Fruit fly (Drosophila melanogaster) whole organism, embryonic: ENCODE measurements around the gene CG33281.

Experiments used
- ATbp ChIP-seq: fragments of 200-800 bp; sonication (Bioruptor generic); optimal IDR thresholded peaks from 2 replicates; lab custom pipeline; 2017; ENCODE audit warnings: missing biosample characterization, mild to moderate bottlenecking, missing genetic modification characterization, missing genetic modification reagents
- Abd-B ChIP-seq: fragments of 200-800 bp; sonication (Bioruptor generic); optimal IDR thresholded peaks from 2 replicates; lab custom pipeline; 2018; ENCODE audit warnings: missing biosample characterization, mild to moderate bottlenecking, missing genetic modification characterization, moderate library complexity
- Atf-2 ChIP-seq: fragments of 200-800 bp; sonication (Bioruptor generic); optimal IDR thresholded peaks from 2 replicates; lab custom pipeline; 2016; ENCODE audit warnings: missing biosample characterization, missing genetic modification characterization
- Atf6 ChIP-seq: fragments of 200-800 bp; sonication (Bioruptor generic); IDR thresholded peaks from 2 replicates; pipeline ENCODE4 v1.3.6; 2022; ENCODE audit warnings: missing biosample characterization, missing genetic modification characterization
- CG11504 ChIP-seq: fragments of 200-800 bp; sonication (Bioruptor generic); optimal IDR thresholded peaks from 3 replicates; lab custom pipeline; 2019; ENCODE audit warnings: missing biosample characterization, mild to moderate bottlenecking, missing genetic modification characterization, moderate library complexity
- CG12769 ChIP-seq: fragments of 200-800 bp; sonication (Bioruptor generic); optimal IDR thresholded peaks from 2 replicates; lab custom pipeline; 2019; ENCODE audit warnings: missing biosample characterization, mild to moderate bottlenecking, missing genetic modification characterization, moderate library complexity
- CG13424 ChIP-seq: fragments of 200-800 bp; sonication (Bioruptor generic); optimal IDR thresholded peaks from 2 replicates; lab custom pipeline; 2019; ENCODE audit warnings: missing biosample characterization, mild to moderate bottlenecking, missing genetic modification characterization, moderate library complexity
- CG14710 ChIP-seq: fragments of 200-800 bp; sonication (Bioruptor generic); optimal IDR thresholded peaks from 3 replicates; lab custom pipeline; 2019; ENCODE audit warnings: missing biosample characterization, mild to moderate bottlenecking, missing genetic modification characterization, moderate library complexity
- CG1602 ChIP-seq: fragments of 200-800 bp; sonication (Bioruptor generic); optimal IDR thresholded peaks from 3 replicates; lab custom pipeline; 2016; ENCODE audit warnings: missing biosample characterization, missing genetic modification characterization
- CG16863 ChIP-seq: fragments of 200-800 bp; sonication (Bioruptor generic); optimal IDR thresholded peaks from 3 replicates; lab custom pipeline; 2016; ENCODE audit warnings: missing biosample characterization, missing genetic modification characterization
- CG17361 ChIP-seq: fragments of 200-800 bp; sonication (Bioruptor generic); IDR thresholded peaks from 3 replicates; pipeline ENCODE4 v1.3.6; 2022; ENCODE audit warnings: missing biosample characterization, missing genetic modification characterization
- CG17568 ChIP-seq: fragments of 200-800 bp; sonication (Bioruptor generic); optimal IDR thresholded peaks from 2 replicates; lab custom pipeline; 2018; ENCODE audit warnings: missing biosample characterization, mild to moderate bottlenecking, missing genetic modification characterization, moderate library complexity
- CG17802 ChIP-seq: fragments of 200-800 bp; sonication (Bioruptor generic); optimal IDR thresholded peaks from 2 replicates; lab custom pipeline; 2018; ENCODE audit warnings: missing biosample characterization, mild to moderate bottlenecking, missing genetic modification characterization, moderate library complexity
- CG18262 ChIP-seq: fragments of 200-800 bp; optimal IDR thresholded peaks from 3 replicates; lab custom pipeline; 2019; ENCODE audit warnings: missing biosample characterization, mild to moderate bottlenecking, missing genetic modification characterization, moderate library complexity
- CG2712 ChIP-seq: fragments of 200-800 bp; optimal IDR thresholded peaks from 3 replicates; lab custom pipeline; 2019; ENCODE audit warnings: missing biosample characterization, mild to moderate bottlenecking, missing genetic modification characterization, moderate library complexity
- CG31441 ChIP-seq: fragments of 200-800 bp; sonication (Bioruptor generic); IDR thresholded peaks from 2 replicates; pipeline ENCODE4 v1.3.6; 2022; ENCODE audit warnings: missing biosample characterization, missing genetic modification characterization
- CG6683 ChIP-seq: fragments of 200-800 bp; sonication (Bioruptor generic); optimal IDR thresholded peaks from 2 replicates; lab custom pipeline; 2017; ENCODE audit warnings: missing biosample characterization, mild to moderate bottlenecking, missing genetic modification characterization, missing genetic modification reagents
- CG6689 ChIP-seq: fragments of 200-800 bp; sonication (Bioruptor generic); IDR thresholded peaks from 2 replicates; pipeline ENCODE4 v1.3.6; 2022; ENCODE audit warnings: missing biosample characterization, missing genetic modification characterization
- CG7372 ChIP-seq: fragments of 200-800 bp; sonication (Bioruptor generic); IDR thresholded peaks from 2 replicates; pipeline ENCODE4 v1.3.6; 2022; ENCODE audit warnings: missing biosample characterization, missing genetic modification characterization
- CG8089 ChIP-seq: fragments of 200-800 bp; sonication (Bioruptor generic); optimal IDR thresholded peaks from 3 replicates; lab custom pipeline; 2016; ENCODE audit warnings: missing biosample characterization, missing genetic modification characterization
- D ChIP-seq, 2 experiments: fragments of 200-800 bp in 1 of 2; fragments of >200 bp in 1 of 2; sonication (Bioruptor generic) in 1 of 2; optimal IDR thresholded peaks; 2 replicates in 1 of 2; 3 replicates in 1 of 2; lab custom pipeline; 2017; ENCODE audit warnings: mild to moderate bottlenecking in 1 of 2, missing biosample characterization in 1 of 2, missing genetic modification characterization in 1 of 2, missing genetic modification reagents in 1 of 2
- Dbx ChIP-seq: fragments of 200-800 bp; sonication (Bioruptor generic); IDR thresholded peaks from 3 replicates; pipeline ENCODE4 v1.3.6; 2022; ENCODE audit warnings: missing biosample characterization, missing genetic modification characterization
- Fer1 ChIP-seq: fragments of 200-800 bp; sonication (Bioruptor generic); optimal IDR thresholded peaks from 2 replicates; lab custom pipeline; 2017; ENCODE audit warnings: missing biosample characterization, mild to moderate bottlenecking, missing genetic modification characterization
- HLHmδ ChIP-seq: fragments of 200-800 bp; sonication (Bioruptor generic); optimal IDR thresholded peaks from 2 replicates; lab custom pipeline; 2018; ENCODE audit warnings: missing biosample characterization, mild to moderate bottlenecking, missing genetic modification characterization, moderate library complexity
- Kr ChIP-seq: fragments of 200-800 bp; sonication (Bioruptor generic); optimal IDR thresholded peaks from 2 replicates; lab custom pipeline; 2017; ENCODE audit warnings: missing biosample characterization, mild to moderate bottlenecking, missing genetic modification characterization
- MESR4 ChIP-seq: fragments of 200-800 bp; sonication (Bioruptor generic); optimal IDR thresholded peaks from 2 replicates; lab custom pipeline; 2018; ENCODE audit warnings: missing biosample characterization, mild to moderate bottlenecking, missing genetic modification characterization, moderate library complexity
- Meics ChIP-seq: fragments of 200-800 bp; sonication (Bioruptor generic); optimal IDR thresholded peaks from 2 replicates; lab custom pipeline; 2017; ENCODE audit warnings: missing biosample characterization, mild to moderate bottlenecking, missing genetic modification characterization
- Mrtf ChIP-seq: fragments of 200-800 bp; sonication (Bioruptor generic); IDR thresholded peaks from 3 replicates; pipeline ENCODE4 v1.3.6; 2022; ENCODE audit warnings: missing biosample characterization, missing genetic modification characterization
- Sox100B ChIP-seq: fragments of 200-800 bp; sonication (Bioruptor generic); optimal IDR thresholded peaks from 3 replicates; lab custom pipeline; 2018; ENCODE audit warnings: missing biosample characterization, mild to moderate bottlenecking, missing genetic modification characterization
- Stat92E ChIP-seq, 3 experiments: fragments of >200 bp in 2 of 3; fragments of 200-800 bp in 1 of 3; sonication (Bioruptor generic) in 1 of 3; optimal IDR thresholded peaks; 2 replicates each; lab custom pipeline; 2017 to 2019; ENCODE audit warnings: missing biosample characterization in 3 of 3, missing genetic modification characterization in 3 of 3, mild to moderate bottlenecking in 1 of 3, moderate library complexity in 1 of 3
- Xrp1 ChIP-seq: fragments of 200-800 bp; sonication (Bioruptor generic); IDR thresholded peaks from 2 replicates; pipeline ENCODE4 v1.3.6; 2022; ENCODE audit warnings: missing biosample characterization, missing genetic modification characterization
- ac ChIP-seq: fragments of 200-800 bp; sonication (Bioruptor generic); optimal IDR thresholded peaks from 3 replicates; lab custom pipeline; 2017; ENCODE audit warnings: missing biosample characterization, mild to moderate bottlenecking, missing genetic modification characterization
- bsh ChIP-seq, 2 experiments: fragments of 200-800 bp; sonication (Bioruptor generic); optimal IDR thresholded peaks; 2 replicates each; lab custom pipeline; 2017 to 2018; ENCODE audit warnings: mild to moderate bottlenecking in 2 of 2, missing biosample characterization in 2 of 2, missing genetic modification characterization in 2 of 2, moderate library complexity in 1 of 2
- ci ChIP-seq: fragments of 200-800 bp; sonication (Bioruptor generic); IDR thresholded peaks from 3 replicates; pipeline ENCODE4 v1.3.6; 2022; ENCODE audit warnings: missing biosample characterization, missing genetic modification characterization
- dmrt99B ChIP-seq: fragments of 200-800 bp; sonication (Bioruptor generic); optimal IDR thresholded peaks from 2 replicates; lab custom pipeline; 2018; ENCODE audit warnings: missing biosample characterization, mild to moderate bottlenecking, missing genetic modification characterization, moderate library complexity
- fd3F ChIP-seq: fragments of 200-800 bp; sonication (Bioruptor generic); optimal IDR thresholded peaks from 2 replicates; lab custom pipeline; 2018; ENCODE audit warnings: missing biosample characterization, mild to moderate bottlenecking, missing genetic modification characterization, moderate library complexity
- gem ChIP-seq: fragments of 200-800 bp; sonication (Bioruptor generic); optimal IDR thresholded peaks from 2 replicates; lab custom pipeline; 2019; ENCODE audit warnings: missing biosample characterization, mild to moderate bottlenecking, missing genetic modification characterization, moderate library complexity
- grau ChIP-seq: fragments of 200-800 bp; optimal IDR thresholded peaks from 3 replicates; lab custom pipeline; 2019; ENCODE audit warnings: missing biosample characterization, mild to moderate bottlenecking, missing genetic modification characterization, moderate library complexity
- ind ChIP-seq: fragments of 200-800 bp; sonication (Bioruptor generic); optimal IDR thresholded peaks from 3 replicates; lab custom pipeline; 2016; ENCODE audit warnings: missing biosample characterization, missing genetic modification characterization
- lmd ChIP-seq: fragments of 200-800 bp; sonication (Bioruptor generic); IDR thresholded peaks from 2 replicates; pipeline ENCODE4 v1.3.6; 2022; ENCODE audit warnings: missing biosample characterization, missing genetic modification characterization
- lola ChIP-seq, 3 experiments: fragments of >200 bp in 2 of 3; fragments of 200-800 bp in 1 of 3; sonication (Bioruptor generic) in 1 of 3; optimal IDR thresholded peaks; 2 replicates each; lab custom pipeline; 2017 to 2019; ENCODE audit warnings: missing biosample characterization in 3 of 3, missing genetic modification characterization in 3 of 3, mild to moderate bottlenecking in 1 of 3, moderate library complexity in 1 of 3
- mirr ChIP-seq: fragments of 200-800 bp; sonication (Bioruptor generic); optimal IDR thresholded peaks from 3 replicates; lab custom pipeline; 2018; ENCODE audit warnings: missing biosample characterization, mild to moderate bottlenecking, missing genetic modification characterization
- phol ChIP-seq: fragments of 200-800 bp; sonication (Bioruptor generic); optimal IDR thresholded peaks from 3 replicates; lab custom pipeline; 2018; ENCODE audit warnings: missing biosample characterization, mild to moderate bottlenecking, missing genetic modification characterization, moderate library complexity
- sd ChIP-seq: fragments of 200-800 bp; sonication (Bioruptor generic); optimal IDR thresholded peaks from 3 replicates; lab custom pipeline; 2018; ENCODE audit warnings: missing biosample characterization, mild to moderate bottlenecking, missing genetic modification characterization, moderate library complexity
- tgo ChIP-seq: fragments of 200-800 bp; sonication (Bioruptor generic); IDR thresholded peaks from 3 replicates; pipeline ENCODE4 v1.3.6; 2022; ENCODE audit warnings: missing biosample characterization, missing genetic modification characterization
- tio ChIP-seq: fragments of 200-800 bp; sonication (Bioruptor generic); optimal IDR thresholded peaks from 2 replicates; lab custom pipeline; 2017; ENCODE audit warnings: missing biosample characterization, missing genetic modification characterization, inconsistent platforms
- vfl ChIP-seq: fragments of 200-800 bp; sonication (Bioruptor generic); optimal IDR thresholded peaks from 2 replicates; lab custom pipeline; 2016; ENCODE audit warnings: missing biosample characterization, missing genetic modification characterization

CG33281 gene

dm6 chr2L:3341231-3341935 lies 17.3 kb downstream of the CG33281 start (continued):
- TF ChIP-seq ind (GFP tag; lab: Kevin White, UChicago) (peak; percentile 5), Mrtf (GFP tag; lab: Robert Waterston, UW) (no peak), Dbx (GFP tag; lab: Robert Waterston, UW) (no peak), CG6683 (GFP tag; lab: Kevin White, UChicago) (no peak), fd3F (no peak), Atf6 (GFP tag; lab: Robert Waterston, UW) (no peak), Sox100B (peak; percentile 2), ac (no peak), lmd (no peak), Stat92E (GFP tag; optimal IDR thresholded peaks at IDR 0.05; lab: Kevin White, UChicago) (no peak), CG17568 (GFP tag; lab: Kevin White, UChicago) (no peak), gem (tag; lab: Kevin White, UChicago) (peak; percentile 67), Xrp1 (GFP tag; lab: Robert Waterston, UW) (0 out of 2 replicates have a peak, but pooled peaks have one; percentile 17), CG13424 (tag; lab: Kevin White, UChicago) (no peak), D (optimal IDR thresholded peaks at IDR 0.05; lab: Kevin White, UChicago) (no peak), D (GFP tag; optimal IDR thresholded peaks at IDR 0.05; lab: Kevin White, UChicago) (peak; percentile 24), CG16863 (GFP tag; lab: Kevin White, UChicago) (no peak), Kr (no peak), CG17361 (peak; percentile 33; the same call in 1 of the 3 replicates), CG31441 (GFP tag; lab: Robert Waterston, UW) (no peak; the same call in 1 of the 2 replicates), ATbp (GFP tag; lab: Kevin White, UChicago) (peak; percentile 13), CG6689 (GFP tag; lab: Robert Waterston, UW) (0 out of 2 replicates have a peak, but pooled peaks have one; percentile 14), CG2712 (peak; percentile 30), CG14710 (tag; lab: Kevin White, UChicago) (peak; percentile 8), CG18262 (tag; lab: Kevin White, UChicago) (peak; percentile 36), CG1602 (GFP tag; lab: Kevin White, UChicago) (no peak), dmrt99B (peak; percentile 43), Atf-2 (no peak), ci (GFP tag; lab: Robert Waterston, UW) (no peak; the same call in 2 of the 3 replicates), bsh (GFP tag; optimal IDR thresholded peaks at IDR 0.05; lab: Kevin White, UChicago) (peak in 1 of 2 experiments; percentile 44), Abd-B (no peak), CG12769 (tag; lab: Kevin White, UChicago) (no peak), Fer1 (GFP tag; lab: Kevin White, UChicago) (no peak), grau (tag; lab: Kevin White, UChicago) (peak; percentile 10), MESR4 (no peak), CG11504 (tag; lab: Kevin White, UChicago) (peak; percentile 53), tio (GFP tag; lab: Kevin White, UChicago) (peak; percentile 23), phol (tag; lab: Kevin White, UChicago) (peak; percentile 20), CG8089 (GFP tag; lab: Kevin White, UChicago) (no peak), CG17802 (tag; lab: Kevin White, UChicago) (no peak), vfl (GFP tag; lab: Kevin White, UChicago) (no peak), mirr (GFP tag; lab: Kevin White, UChicago) (no peak), sd (tag; lab: Kevin White, UChicago) (no peak), lola (GFP tag; optimal IDR thresholded peaks at IDR 0.05; lab: Kevin White, UChicago) (peak in 1 of 3 experiments; percentile 15), HLHmδ (no peak), CG7372 (GFP tag; lab: Robert Waterston, UW) (no peak), Meics (no peak), tgo (GFP tag; lab: Robert Waterston, UW) (peak; percentile 20; the same call in 1 of the 3 replicates)
